Fruit fly (Drosophila melanogaster) whole organism, embryonic: ENCODE data around the gene pnt.

Source experiments
- Antp ChIP-seq: fragments of 200-800 bp; sonication (Bioruptor generic); optimal IDR thresholded peaks from 3 replicates; lab custom pipeline; 2016; ENCODE audit warnings: missing biosample characterization, missing genetic modification characterization
- Asciz ChIP-seq: fragments of 200-800 bp; sonication (Bioruptor generic); optimal IDR thresholded peaks from 2 replicates; lab custom pipeline; 2017; ENCODE audit warnings: missing biosample characterization, mild to moderate bottlenecking, missing genetic modification characterization, missing genetic modification reagents
- B-H2 ChIP-seq: fragments of 200-800 bp; sonication (Bioruptor generic); optimal IDR thresholded peaks from 2 replicates; lab custom pipeline; 2018; ENCODE audit warnings: missing biosample characterization, mild to moderate bottlenecking, missing genetic modification characterization
- CG10147 ChIP-seq: fragments of 200-800 bp; sonication (Bioruptor generic); optimal IDR thresholded peaks from 2 replicates; lab custom pipeline; 2019; ENCODE audit warnings: missing biosample characterization, mild to moderate bottlenecking, missing genetic modification characterization, moderate library complexity
- CG11560 ChIP-seq: fragments of 200-800 bp; sonication (Bioruptor generic); IDR thresholded peaks from 3 replicates; pipeline ENCODE4 v1.3.6; 2022; ENCODE audit warnings: missing biosample characterization, missing genetic modification characterization
- CG11695 ChIP-seq: fragments of 200-800 bp; sonication (Bioruptor generic); IDR thresholded peaks from 3 replicates; pipeline ENCODE4 v1.3.6; 2022; ENCODE audit warnings: missing biosample characterization, missing genetic modification characterization
- CG12104 ChIP-seq: fragments of 200-800 bp; sonication (Bioruptor generic); optimal IDR thresholded peaks from 3 replicates; lab custom pipeline; 2016; ENCODE audit warnings: missing biosample characterization, missing genetic modification characterization
- CG13296 ChIP-seq: fragments of 200-800 bp; sonication (Bioruptor generic); optimal IDR thresholded peaks from 3 replicates; lab custom pipeline; 2018; ENCODE audit warnings: missing biosample characterization, mild to moderate bottlenecking, missing genetic modification characterization
- CG15696 ChIP-seq: fragments of 200-800 bp; sonication (Bioruptor generic); optimal IDR thresholded peaks from 2 replicates; lab custom pipeline; 2019; ENCODE audit warnings: missing biosample characterization, mild to moderate bottlenecking, missing genetic modification characterization, moderate library complexity
- CG16815 ChIP-seq: fragments of 200-800 bp; sonication (Bioruptor generic); optimal IDR thresholded peaks from 3 replicates; lab custom pipeline; 2017; ENCODE audit warnings: missing biosample characterization, mild to moderate bottlenecking, missing genetic modification characterization
- CG17802 ChIP-seq: fragments of 200-800 bp; sonication (Bioruptor generic); optimal IDR thresholded peaks from 2 replicates; lab custom pipeline; 2018; ENCODE audit warnings: missing biosample characterization, mild to moderate bottlenecking, missing genetic modification characterization, moderate library complexity
- CG30403 ChIP-seq: fragments of 200-800 bp; sonication (Bioruptor generic); optimal IDR thresholded peaks from 3 replicates; lab custom pipeline; 2016; ENCODE audit warnings: missing biosample characterization, missing genetic modification characterization
- CG30431 ChIP-seq: fragments of 200-800 bp; sonication (Bioruptor generic); optimal IDR thresholded peaks from 2 replicates; lab custom pipeline; 2017; ENCODE audit warnings: missing biosample characterization, missing genetic modification characterization
- CG3407 ChIP-seq: fragments of 200-800 bp; sonication (Bioruptor generic); optimal IDR thresholded peaks from 2 replicates; lab custom pipeline; 2018; ENCODE audit warnings: missing biosample characterization, mild to moderate bottlenecking, missing genetic modification characterization
- CG34376 ChIP-seq: fragments of 200-800 bp; sonication (Bioruptor generic); optimal IDR thresholded peaks from 2 replicates; lab custom pipeline; 2018; ENCODE audit warnings: missing biosample characterization, mild to moderate bottlenecking, missing genetic modification characterization
- CG4424 ChIP-seq: fragments of 200-800 bp; sonication (Bioruptor generic); optimal IDR thresholded peaks from 3 replicates; lab custom pipeline; 2016; ENCODE audit warnings: missing biosample characterization, missing genetic modification characterization
- CG6791 ChIP-seq: fragments of 200-800 bp; sonication (Bioruptor generic); IDR thresholded peaks from 3 replicates; pipeline ENCODE4 v1.3.6; 2022; ENCODE audit warnings: missing biosample characterization, missing genetic modification characterization; ENCODE audit not compliant: partially characterized antibody
- CG9437 ChIP-seq: fragments of 200-800 bp; sonication (Bioruptor generic); optimal IDR thresholded peaks from 2 replicates; lab custom pipeline; 2018; ENCODE audit warnings: missing biosample characterization, mild to moderate bottlenecking, missing genetic modification characterization
- D ChIP-seq, 2 experiments: fragments of 200-800 bp in 1 of 2; fragments of >200 bp in 1 of 2; sonication (Bioruptor generic) in 1 of 2; optimal IDR thresholded peaks; 2 replicates in 1 of 2; 3 replicates in 1 of 2; lab custom pipeline; 2017; ENCODE audit warnings: mild to moderate bottlenecking in 1 of 2, missing biosample characterization in 1 of 2, missing genetic modification characterization in 1 of 2, missing genetic modification reagents in 1 of 2
- Doc2 ChIP-seq: fragments of 200-800 bp; sonication (Bioruptor generic); IDR thresholded peaks from 2 replicates; pipeline ENCODE4 v1.3.6; 2022; ENCODE audit warnings: missing biosample characterization, missing genetic modification characterization
- Drgx ChIP-seq: fragments of 200-800 bp; sonication (Bioruptor generic); IDR thresholded peaks from 2 replicates; pipeline ENCODE4 v1.3.6; 2022; ENCODE audit warnings: missing biosample characterization, missing genetic modification characterization
- Gsc ChIP-seq: fragments of 200-800 bp; sonication (Bioruptor generic); IDR thresholded peaks from 2 replicates; pipeline ENCODE4 v1.3.6; 2022; ENCODE audit warnings: missing biosample characterization, missing genetic modification characterization
- Gug ChIP-seq: fragments of 200-800 bp; sonication (Bioruptor generic); IDR thresholded peaks from 4 replicates; pipeline ENCODE4 v1.3.6; 2022; ENCODE audit warnings: missing biosample characterization, missing genetic modification characterization
- HLH4C ChIP-seq: fragments of 200-800 bp; sonication (Bioruptor generic); IDR thresholded peaks from 3 replicates; pipeline ENCODE4 v1.3.6; 2022; ENCODE audit warnings: missing biosample characterization, missing genetic modification characterization; ENCODE audit not compliant: partially characterized antibody
- Neu2 ChIP-seq: fragments of 200-800 bp; sonication (Bioruptor generic); optimal IDR thresholded peaks from 3 replicates; lab custom pipeline; 2016; ENCODE audit warnings: missing biosample characterization, missing genetic modification characterization, borderline replicate concordance
- Xbp1 ChIP-seq: fragments of 200-800 bp; sonication (Bioruptor generic); optimal IDR thresholded peaks from 3 replicates; lab custom pipeline; 2016; ENCODE audit warnings: missing biosample characterization, mild to moderate bottlenecking, missing genetic modification characterization
- aop ChIP-seq: fragments of 200-800 bp; sonication (Bioruptor generic); IDR thresholded peaks from 2 replicates; pipeline ENCODE4 v1.3.6; 2022; ENCODE audit warnings: missing biosample characterization, missing genetic modification characterization
- ara ChIP-seq: fragments of 200-800 bp; sonication (Bioruptor generic); IDR thresholded peaks from 2 replicates; pipeline ENCODE4 v1.3.6; 2022; ENCODE audit warnings: missing biosample characterization, missing genetic modification characterization
- ash1 ChIP-seq: fragments of 200-800 bp; sonication (Bioruptor generic); optimal IDR thresholded peaks from 2 replicates; lab custom pipeline; 2018; ENCODE audit warnings: missing biosample characterization, mild to moderate bottlenecking, missing genetic modification characterization
- bcd ChIP-seq: fragments of 200-800 bp; sonication (Bioruptor generic); optimal IDR thresholded peaks from 2 replicates; lab custom pipeline; 2017; ENCODE audit warnings: missing biosample characterization, mild to moderate bottlenecking, missing genetic modification characterization
- cas ChIP-seq: fragments of 200-800 bp; sonication (Bioruptor generic); IDR thresholded peaks from 2 replicates; pipeline ENCODE4 v1.3.6; 2022; ENCODE audit warnings: missing biosample characterization, missing genetic modification characterization
- caup ChIP-seq: fragments of 200-800 bp; sonication (Bioruptor generic); optimal IDR thresholded peaks from 3 replicates; lab custom pipeline; 2017; ENCODE audit warnings: missing biosample characterization, mild to moderate bottlenecking, missing genetic modification characterization, moderate library complexity; ENCODE audit not compliant: severe bottlenecking
- ci ChIP-seq: fragments of 200-800 bp; sonication (Bioruptor generic); IDR thresholded peaks from 3 replicates; pipeline ENCODE4 v1.3.6; 2022; ENCODE audit warnings: missing biosample characterization, missing genetic modification characterization
- crol ChIP-seq: fragments of 200-800 bp; sonication (Bioruptor generic); IDR thresholded peaks from 2 replicates; pipeline ENCODE4 v1.3.6; 2022; ENCODE audit warnings: missing biosample characterization, missing genetic modification characterization
- danr ChIP-seq: fragments of 200-800 bp; sonication (Bioruptor generic); IDR thresholded peaks from 2 replicates; pipeline ENCODE4 v1.3.6; 2022; ENCODE audit warnings: missing biosample characterization, missing genetic modification characterization
- ems ChIP-seq: fragments of 200-800 bp; sonication (Bioruptor generic); optimal IDR thresholded peaks from 3 replicates; lab custom pipeline; 2016; ENCODE audit warnings: missing biosample characterization, missing genetic modification characterization
- esg ChIP-seq: fragments of 200-800 bp; sonication (Bioruptor generic); conservative IDR thresholded peaks from 2 replicates; pipeline ENCODE4 v1.3.6; 2022; ENCODE audit warnings: missing biosample characterization, missing genetic modification characterization
- gro ChIP-seq: fragments of 200-800 bp; sonication (Bioruptor generic); optimal IDR thresholded peaks from 2 replicates; lab custom pipeline; 2016; ENCODE audit warnings: missing biosample characterization, missing genetic modification characterization
- gsb-n ChIP-seq: fragments of 200-800 bp; sonication (Bioruptor generic); optimal IDR thresholded peaks from 3 replicates; lab custom pipeline; 2018; ENCODE audit warnings: missing biosample characterization, mild to moderate bottlenecking, missing genetic modification characterization
- hbn ChIP-seq: fragments of 200-800 bp; sonication (Bioruptor generic); IDR thresholded peaks from 2 replicates; pipeline ENCODE4 v1.3.6; 2022; ENCODE audit warnings: missing biosample characterization, missing genetic modification characterization; ENCODE audit not compliant: partially characterized antibody
- hth ChIP-seq: fragments of >200 bp; optimal IDR thresholded peaks from 2 replicates; lab custom pipeline; 2017; ENCODE audit warnings: inconsistent platforms
- kay ChIP-seq: fragments of 200-800 bp; sonication (Bioruptor generic); optimal IDR thresholded peaks from 2 replicates; lab custom pipeline; 2016; ENCODE audit warnings: missing biosample characterization, missing genetic modification characterization
- maf-S ChIP-seq: fragments of 200-800 bp; sonication (Bioruptor generic); optimal IDR thresholded peaks from 2 replicates; lab custom pipeline; 2016; ENCODE audit warnings: missing biosample characterization, missing genetic modification characterization
- odd ChIP-seq: fragments of 200-800 bp; sonication (Bioruptor generic); optimal IDR thresholded peaks from 2 replicates; lab custom pipeline; 2017; ENCODE audit warnings: missing biosample characterization, mild to moderate bottlenecking, missing genetic modification characterization
- psq ChIP-seq: fragments of 200-800 bp; sonication (Bioruptor generic); optimal IDR thresholded peaks from 2 replicates; lab custom pipeline; 2017; ENCODE audit warnings: missing biosample characterization, missing genetic modification characterization
- pum ChIP-seq: fragments of 200-800 bp; sonication (Bioruptor generic); optimal IDR thresholded peaks from 2 replicates; lab custom pipeline; 2016; ENCODE audit warnings: missing biosample characterization, missing genetic modification characterization
- repo ChIP-seq: fragments of 200-800 bp; sonication (Bioruptor generic); optimal IDR thresholded peaks from 2 replicates; lab custom pipeline; 2016; ENCODE audit warnings: missing biosample characterization, missing genetic modification characterization
- sc ChIP-seq, 3 experiments: fragments of >200 bp in 2 of 3; fragments of 200-800 bp in 1 of 3; sonication (Bioruptor generic) in 1 of 3; optimal IDR thresholded peaks; 2 replicates in 2 of 3; 3 replicates in 1 of 3; lab custom pipeline; 2017; ENCODE audit warnings: mild to moderate bottlenecking in 1 of 3, missing biosample characterization in 1 of 3, missing genetic modification characterization in 1 of 3, missing genetic modification reagents in 1 of 3
- vfl ChIP-seq: fragments of 200-800 bp; sonication (Bioruptor generic); optimal IDR thresholded peaks from 2 replicates; lab custom pipeline; 2016; ENCODE audit warnings: missing biosample characterization, missing genetic modification characterization
- zfh1 ChIP-seq: fragments of 200-800 bp; sonication (Bioruptor generic); IDR thresholded peaks from 3 replicates; pipeline ENCODE4 v1.3.6; 2022; ENCODE audit warnings: missing biosample characterization, missing genetic modification characterization

The pnt gene

DNA sequence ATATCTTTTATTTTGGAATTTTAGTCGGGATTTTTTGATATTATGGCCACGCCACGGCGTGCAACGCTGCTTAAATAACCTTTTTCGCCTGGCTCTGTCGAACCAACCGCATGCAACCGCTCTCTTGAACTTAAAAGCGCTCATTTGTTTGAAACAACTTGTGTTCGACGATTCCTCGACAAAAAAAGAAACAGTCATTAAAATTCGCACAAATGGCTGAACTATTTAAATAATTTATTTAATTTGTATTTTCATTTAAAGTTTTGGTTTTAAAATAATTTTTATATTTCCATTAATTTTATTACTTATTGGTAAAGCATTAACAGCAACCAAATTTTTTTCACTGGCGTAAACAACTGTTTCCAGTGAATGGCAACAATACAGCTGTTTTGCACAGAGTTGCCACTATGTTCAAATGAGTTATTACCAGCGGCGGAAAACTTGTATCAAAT is 65.1 kb downstream of the pnt start, which contains the start of the genes orb and Cdc16 (continued):
- TF ChIP-seq HLH4C (GFP tag; lab: Robert Waterston, UW) (no peak), bcd (GFP tag; lab: Kevin White, UChicago) (peak; percentile 90), CG6791 (no peak), hth (lab: Kevin White, UChicago) (no peak), Drgx (GFP tag; lab: Robert Waterston, UW) (peak; percentile 91), CG12104 (GFP tag; lab: Kevin White, UChicago) (peak; percentile 65), D (optimal IDR thresholded peaks at IDR 0.05; lab: Kevin White, UChicago) (no peak), D (GFP tag; optimal IDR thresholded peaks at IDR 0.05; lab: Kevin White, UChicago) (peak; percentile 80), ci (GFP tag; lab: Robert Waterston, UW) (peak; percentile 93), CG30403 (GFP tag; lab: Kevin White, UChicago) (peak; percentile 95), CG17802 (tag; lab: Kevin White, UChicago) (peak; percentile 46), maf-S (GFP tag; lab: Kevin White, UChicago) (peak; percentile 70), ash1 (GFP tag; lab: Kevin White, UChicago) (no peak), CG4424 (GFP tag; lab: Kevin White, UChicago) (peak; percentile 91), aop (GFP tag; lab: Robert Waterston, UW) (peak; percentile 79), CG34376 (peak; percentile 80), CG3407 (peak; percentile 79), CG13296 (GFP tag; lab: Kevin White, UChicago) (peak; percentile 88), gsb-n (tag; lab: Kevin White, UChicago) (peak; percentile 92), CG30431 (peak; percentile 68), hbn (GFP tag; lab: Robert Waterston, UW) (no peak; the same call in 1 of the 2 replicates), ems (GFP tag; lab: Kevin White, UChicago) (peak; percentile 84), Antp (GFP tag; lab: Kevin White, UChicago) (peak; percentile 70), CG10147 (GFP tag; lab: Kevin White, UChicago) (peak; percentile 93), ara (peak; percentile 83), pum (GFP tag; lab: Kevin White, UChicago) (peak; percentile 66), CG9437 (peak; percentile 74), Doc2 (GFP tag; lab: Robert Waterston, UW) (no peak), kay (peak; percentile 90), psq (GFP tag; lab: Kevin White, UChicago) (peak; percentile 86), Neu2 (GFP tag; lab: Kevin White, UChicago) (no peak), gro (peak; percentile 54), crol (GFP tag; lab: Robert Waterston, UW) (peak; percentile 54; the same call in 1 of the 2 replicates), zfh1 (GFP tag; lab: Robert Waterston, UW) (peak; percentile 93), Xbp1 (GFP tag; lab: Kevin White, UChicago) (peak; percentile 95), repo (no peak), Gsc (GFP tag; lab: Robert Waterston, UW) (no peak), Gug (GFP tag; lab: Robert Waterston, UW) (peak; percentile 90), CG16815 (GFP tag; lab: Kevin White, UChicago) (peak; percentile 76), CG11695 (GFP tag; lab: Robert Waterston, UW) (peak; percentile 91), CG15696 (tag; lab: Kevin White, UChicago) (peak; percentile 79), odd (GFP tag; lab: Kevin White, UChicago) (peak; percentile 78), caup (peak; percentile 91), B-H2 (GFP tag; lab: Kevin White, UChicago) (peak; percentile 90), vfl (peak; percentile 70), sc (optimal IDR thresholded peaks at IDR 0.05; lab: Kevin White, UChicago) (no peak), sc (GFP tag; optimal IDR thresholded peaks at IDR 0.05; lab: Kevin White, UChicago) (peak; percentile 67), esg (GFP tag; lab: Robert Waterston, UW) (peak; percentile 87), cas (GFP tag; lab: Robert Waterston, UW) (peak; percentile 85), Asciz (GFP tag; lab: Kevin White, UChicago) (peak; percentile 82), CG11560 (tag; lab: Robert Waterston, UW) (peak; percentile 61; the same call in 2 of the 3 replicates), danr (GFP tag; lab: Robert Waterston, UW) (peak; percentile 60; the same call in 1 of the 2 replicates)
